Fruit fly (Drosophila melanogaster) whole organism, embryonic: ENCODE data around the gene CG8851.

Experiments used
- Atf-2 ChIP-seq: fragments of 200-800 bp; sonication (Bioruptor generic); optimal IDR thresholded peaks from 2 replicates; lab custom pipeline; 2016; ENCODE audit warnings: missing biosample characterization, missing genetic modification characterization
- Atf3 ChIP-seq: fragments of 200-800 bp; sonication (Bioruptor generic); optimal IDR thresholded peaks from 3 replicates; lab custom pipeline; 2016; ENCODE audit warnings: missing biosample characterization, missing genetic modification characterization
- C15 ChIP-seq: fragments of 200-800 bp; sonication (Bioruptor generic); IDR thresholded peaks from 3 replicates; pipeline ENCODE4 v1.3.6; 2022; ENCODE audit warnings: missing biosample characterization, missing genetic modification characterization
- CG10959 ChIP-seq: fragments of 200-800 bp; sonication (Bioruptor generic); IDR thresholded peaks from 2 replicates; pipeline ENCODE4 v1.3.6; 2022; ENCODE audit warnings: missing biosample characterization, missing genetic modification characterization
- CG12299 ChIP-seq: fragments of 200-800 bp; sonication (Bioruptor generic); optimal IDR thresholded peaks from 2 replicates; lab custom pipeline; 2018; ENCODE audit warnings: missing biosample characterization, mild to moderate bottlenecking, missing genetic modification characterization
- CG1233 ChIP-seq: fragments of 200-800 bp; sonication (Bioruptor generic); optimal IDR thresholded peaks from 4 replicates; lab custom pipeline; 2018; ENCODE audit warnings: missing biosample characterization, mild to moderate bottlenecking, missing genetic modification characterization
- CG12942 ChIP-seq: fragments of 200-800 bp; sonication (Bioruptor generic); optimal IDR thresholded peaks from 3 replicates; lab custom pipeline; 2016; ENCODE audit warnings: missing biosample characterization, missing genetic modification characterization
- CG16815 ChIP-seq: fragments of 200-800 bp; sonication (Bioruptor generic); optimal IDR thresholded peaks from 3 replicates; lab custom pipeline; 2017; ENCODE audit warnings: missing biosample characterization, mild to moderate bottlenecking, missing genetic modification characterization
- CG17802 ChIP-seq: fragments of 200-800 bp; sonication (Bioruptor generic); optimal IDR thresholded peaks from 2 replicates; lab custom pipeline; 2018; ENCODE audit warnings: missing biosample characterization, mild to moderate bottlenecking, missing genetic modification characterization, moderate library complexity
- CG17912 ChIP-seq: fragments of 200-800 bp; sonication (Bioruptor generic); optimal IDR thresholded peaks from 2 replicates; lab custom pipeline; 2018; ENCODE audit warnings: missing biosample characterization, mild to moderate bottlenecking, missing genetic modification characterization
- CG18011 ChIP-seq: fragments of 200-800 bp; sonication (Bioruptor generic); optimal IDR thresholded peaks from 2 replicates; lab custom pipeline; 2017; ENCODE audit warnings: missing biosample characterization, missing genetic modification characterization, mild to moderate bottlenecking, moderate library complexity, missing genotype
- CG2678 ChIP-seq: fragments of 200-800 bp; sonication (Bioruptor generic); optimal IDR thresholded peaks from 3 replicates; lab custom pipeline; 2019; ENCODE audit warnings: missing biosample characterization, mild to moderate bottlenecking, missing genetic modification characterization, moderate library complexity
- CG2712 ChIP-seq: fragments of 200-800 bp; optimal IDR thresholded peaks from 3 replicates; lab custom pipeline; 2019; ENCODE audit warnings: missing biosample characterization, mild to moderate bottlenecking, missing genetic modification characterization, moderate library complexity
- CG30020 ChIP-seq: fragments of 200-800 bp; optimal IDR thresholded peaks from 2 replicates; lab custom pipeline; 2019; ENCODE audit warnings: missing biosample characterization, mild to moderate bottlenecking, missing genetic modification characterization, moderate library complexity
- CG4282 ChIP-seq: fragments of 200-800 bp; sonication (Bioruptor generic); optimal IDR thresholded peaks from 2 replicates; lab custom pipeline; 2016; ENCODE audit warnings: missing biosample characterization, missing genetic modification characterization
- CG4707 ChIP-seq: fragments of 200-800 bp; sonication (Bioruptor generic); optimal IDR thresholded peaks from 2 replicates; lab custom pipeline; 2018; ENCODE audit warnings: missing biosample characterization, mild to moderate bottlenecking, missing genetic modification characterization, moderate library complexity
- CG6791 ChIP-seq: fragments of 200-800 bp; sonication (Bioruptor generic); IDR thresholded peaks from 3 replicates; pipeline ENCODE4 v1.3.6; 2022; ENCODE audit warnings: missing biosample characterization, missing genetic modification characterization; ENCODE audit not compliant: partially characterized antibody
- CG7839 ChIP-seq: fragments of 200-800 bp; sonication (Bioruptor generic); optimal IDR thresholded peaks from 3 replicates; lab custom pipeline; 2018; ENCODE audit warnings: missing biosample characterization, mild to moderate bottlenecking, missing genetic modification characterization, moderate library complexity
- Dll ChIP-seq: fragments of 200-800 bp; sonication (Bioruptor generic); IDR thresholded peaks from 4 replicates; pipeline ENCODE4 v1.3.6; 2022; ENCODE audit warnings: missing biosample characterization, missing genetic modification characterization; ENCODE audit not compliant: partially characterized antibody
- Doc2 ChIP-seq: fragments of 200-800 bp; sonication (Bioruptor generic); IDR thresholded peaks from 2 replicates; pipeline ENCODE4 v1.3.6; 2022; ENCODE audit warnings: missing biosample characterization, missing genetic modification characterization
- Hr78 ChIP-seq, 2 experiments: fragments of 200-800 bp in 1 of 2; fragments of >200 bp in 1 of 2; sonication (Bioruptor generic) in 1 of 2; optimal IDR thresholded peaks; 2 replicates each; lab custom pipeline; 2017 to 2019; ENCODE audit warnings: missing biosample characterization in 2 of 2, missing genetic modification characterization in 2 of 2, mild to moderate bottlenecking in 1 of 2, moderate library complexity in 1 of 2
- Kr ChIP-seq: fragments of 200-800 bp; sonication (Bioruptor generic); optimal IDR thresholded peaks from 2 replicates; lab custom pipeline; 2017; ENCODE audit warnings: missing biosample characterization, mild to moderate bottlenecking, missing genetic modification characterization
- Lhr ChIP-seq: fragments of 200-800 bp; sonication (Bioruptor generic); optimal IDR thresholded peaks from 3 replicates; lab custom pipeline; 2017; ENCODE audit warnings: mild to moderate bottlenecking, missing biosample characterization, missing genetic modification reagents, missing genetic modification characterization
- NC2α ChIP-seq: fragments of 200-800 bp; sonication (Bioruptor generic); optimal IDR thresholded peaks from 2 replicates; lab custom pipeline; 2016; ENCODE audit warnings: missing biosample characterization, missing genetic modification characterization
- Neu2 ChIP-seq: fragments of 200-800 bp; sonication (Bioruptor generic); optimal IDR thresholded peaks from 3 replicates; lab custom pipeline; 2016; ENCODE audit warnings: missing biosample characterization, missing genetic modification characterization, borderline replicate concordance
- NfI ChIP-seq: fragments of 200-800 bp; sonication (Bioruptor generic); optimal IDR thresholded peaks from 3 replicates; lab custom pipeline; 2018; ENCODE audit warnings: missing biosample characterization, mild to moderate bottlenecking, missing genetic modification characterization, moderate library complexity
- Six4 ChIP-seq: fragments of 200-800 bp; sonication (Bioruptor generic); optimal IDR thresholded peaks from 2 replicates; lab custom pipeline; 2016; ENCODE audit warnings: missing biosample characterization, missing genetic modification characterization
- Ssrp ChIP-seq: fragments of 200-800 bp; sonication (Bioruptor generic); optimal IDR thresholded peaks from 2 replicates; lab custom pipeline; 2018; ENCODE audit warnings: missing biosample characterization, mild to moderate bottlenecking, missing genetic modification characterization, moderate library complexity
- Xbp1 ChIP-seq: fragments of 200-800 bp; sonication (Bioruptor generic); optimal IDR thresholded peaks from 3 replicates; lab custom pipeline; 2016; ENCODE audit warnings: missing biosample characterization, mild to moderate bottlenecking, missing genetic modification characterization
- Xrp1 ChIP-seq: fragments of 200-800 bp; sonication (Bioruptor generic); IDR thresholded peaks from 2 replicates; pipeline ENCODE4 v1.3.6; 2022; ENCODE audit warnings: missing biosample characterization, missing genetic modification characterization
- ap ChIP-seq: fragments of 200-800 bp; sonication (Bioruptor generic); IDR thresholded peaks from 2 replicates; pipeline ENCODE4 v1.3.6; 2022; ENCODE audit warnings: missing biosample characterization, missing genetic modification characterization
- ara ChIP-seq: fragments of 200-800 bp; sonication (Bioruptor generic); IDR thresholded peaks from 2 replicates; pipeline ENCODE4 v1.3.6; 2022; ENCODE audit warnings: missing biosample characterization, missing genetic modification characterization
- bcd ChIP-seq: fragments of 200-800 bp; sonication (Bioruptor generic); optimal IDR thresholded peaks from 2 replicates; lab custom pipeline; 2017; ENCODE audit warnings: missing biosample characterization, mild to moderate bottlenecking, missing genetic modification characterization
- disco-r ChIP-seq: fragments of 200-800 bp; sonication (Bioruptor generic); optimal IDR thresholded peaks from 2 replicates; lab custom pipeline; 2016; ENCODE audit warnings: missing biosample characterization, missing genetic modification characterization
- exex ChIP-seq: fragments of 200-800 bp; sonication (Bioruptor generic); optimal IDR thresholded peaks from 4 replicates; lab custom pipeline; 2018; ENCODE audit warnings: missing biosample characterization, mild to moderate bottlenecking, missing genetic modification characterization, moderate library complexity
- fd3F ChIP-seq: fragments of 200-800 bp; sonication (Bioruptor generic); optimal IDR thresholded peaks from 2 replicates; lab custom pipeline; 2018; ENCODE audit warnings: missing biosample characterization, mild to moderate bottlenecking, missing genetic modification characterization, moderate library complexity
- fu2 ChIP-seq: fragments of 200-800 bp; sonication (Bioruptor generic); optimal IDR thresholded peaks from 2 replicates; lab custom pipeline; 2016; ENCODE audit warnings: missing biosample characterization, missing genetic modification characterization
- gce ChIP-seq: fragments of 200-800 bp; sonication (Bioruptor generic); IDR thresholded peaks from 3 replicates; pipeline ENCODE4 v1.3.6; 2022; ENCODE audit warnings: missing biosample characterization, missing genetic modification characterization
- grau ChIP-seq: fragments of 200-800 bp; optimal IDR thresholded peaks from 3 replicates; lab custom pipeline; 2019; ENCODE audit warnings: missing biosample characterization, mild to moderate bottlenecking, missing genetic modification characterization, moderate library complexity
- her ChIP-seq: fragments of 200-800 bp; sonication (Bioruptor generic); optimal IDR thresholded peaks from 2 replicates; lab custom pipeline; 2016; ENCODE audit warnings: missing biosample characterization, missing genetic modification characterization
- inv ChIP-seq: fragments of 200-800 bp; sonication (Bioruptor generic); IDR thresholded peaks from 2 replicates; pipeline ENCODE4 v1.3.6; 2022; ENCODE audit warnings: missing biosample characterization, missing genetic modification characterization; ENCODE audit not compliant: partially characterized antibody
- lola ChIP-seq, 3 experiments: fragments of >200 bp in 2 of 3; fragments of 200-800 bp in 1 of 3; sonication (Bioruptor generic) in 1 of 3; optimal IDR thresholded peaks; 2 replicates each; lab custom pipeline; 2017 to 2019; ENCODE audit warnings: missing biosample characterization in 3 of 3, missing genetic modification characterization in 3 of 3, mild to moderate bottlenecking in 1 of 3, moderate library complexity in 1 of 3
- pros ChIP-seq: fragments of 200-800 bp; sonication (Bioruptor generic); optimal IDR thresholded peaks from 3 replicates; lab custom pipeline; 2019; ENCODE audit warnings: missing biosample characterization, mild to moderate bottlenecking, missing genetic modification characterization, moderate library complexity
- run ChIP-seq: fragments of 200-800 bp; sonication (Bioruptor generic); optimal IDR thresholded peaks from 3 replicates; lab custom pipeline; 2018; ENCODE audit warnings: missing biosample characterization, mild to moderate bottlenecking, missing genetic modification characterization
- sqz ChIP-seq: fragments of 200-800 bp; sonication (Bioruptor generic); optimal IDR thresholded peaks from 3 replicates; lab custom pipeline; 2018; ENCODE audit warnings: missing biosample characterization, mild to moderate bottlenecking, missing genetic modification characterization
- twi ChIP-seq: fragments of 200-800 bp; optimal IDR thresholded peaks from 2 replicates; lab custom pipeline; 2019; ENCODE audit warnings: missing biosample characterization, mild to moderate bottlenecking, missing genetic modification characterization, moderate library complexity
- yki ChIP-seq: fragments of >200 bp; optimal IDR thresholded peaks from 3 replicates; lab custom pipeline; 2018
- zf30C ChIP-seq: fragments of 200-800 bp; sonication (Bioruptor generic); optimal IDR thresholded peaks from 3 replicates; lab custom pipeline; 2018; ENCODE audit warnings: missing biosample characterization, mild to moderate bottlenecking, missing genetic modification characterization

CG8851 gene

DNA sequence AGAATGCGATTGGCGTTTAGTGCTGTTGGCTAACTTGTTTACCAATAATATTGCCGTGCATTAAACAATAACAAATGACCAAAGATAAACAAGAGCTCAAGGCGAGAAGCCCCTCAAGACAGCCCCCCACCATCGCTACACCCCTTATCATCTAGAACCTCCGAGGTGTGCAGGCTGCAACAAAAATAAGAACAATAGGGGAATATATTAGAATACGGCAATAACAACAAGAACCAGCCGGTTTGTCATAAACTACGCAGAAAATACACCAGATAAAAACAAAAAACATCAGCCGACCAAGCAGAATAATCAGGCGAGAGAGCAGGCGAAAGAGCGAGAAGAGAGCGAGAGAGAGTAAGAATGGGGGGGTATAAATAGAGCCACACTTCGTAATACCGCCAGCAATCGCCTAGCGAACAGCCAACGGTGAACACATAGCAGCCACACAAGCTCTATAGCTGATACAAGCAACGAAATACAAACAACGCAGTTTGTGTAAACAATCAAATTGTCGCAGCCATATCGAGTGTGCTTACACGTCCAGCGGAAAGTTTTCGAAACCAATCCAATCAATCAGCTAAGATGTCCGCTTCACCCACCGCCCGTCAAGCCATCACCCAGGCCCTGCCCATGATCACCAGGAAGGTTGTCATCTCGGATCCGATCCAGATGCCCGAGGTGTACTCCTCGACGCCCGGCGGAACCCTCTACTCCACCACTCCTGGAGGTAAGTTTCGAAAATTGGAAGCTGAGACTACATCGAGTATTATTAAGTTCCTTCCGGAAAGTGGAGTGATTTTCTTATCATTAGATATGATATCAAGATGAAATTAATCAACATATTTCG, 41.2 kb upstream of the CG8851 start, which contains the start of gene Thor (continued):
- TF ChIP-seq CG4282 (GFP tag; lab: Kevin White, UChicago) (peak; percentile 54), CG4707 (GFP tag; lab: Kevin White, UChicago) (peak; percentile 44), Xbp1 (peak; percentile 35), Xrp1 (GFP tag; lab: Robert Waterston, UW) (peak; percentile 57), pros (GFP tag; lab: Kevin White, UChicago) (peak; percentile 68), fu2 (GFP tag; lab: Kevin White, UChicago) (peak; percentile 29), gce (GFP tag; lab: Robert Waterston, UW) (peak; percentile 83), CG2712 (tag; lab: Kevin White, UChicago) (peak; percentile 56), fd3F (GFP tag; lab: Kevin White, UChicago) (no peak), sqz (GFP tag; lab: Kevin White, UChicago) (peak; percentile 83), Atf-2 (peak; percentile 50), Atf3 (GFP tag; lab: Kevin White, UChicago) (peak; percentile 50), CG7839 (tag; lab: Kevin White, UChicago) (peak; percentile 61), CG17912 (GFP tag; lab: Kevin White, UChicago) (no peak), CG12942 (no peak), inv (GFP tag; lab: Robert Waterston, UW) (no peak), CG2678 (peak; percentile 61), exex (tag; lab: Kevin White, UChicago) (peak; percentile 59), yki (lab: Kevin White, UChicago) (peak; percentile 89), CG30020 (tag; lab: Kevin White, UChicago) (no peak), CG12299 (peak; percentile 28), disco-r (peak; percentile 58), Hr78 (GFP tag; optimal IDR thresholded peaks at IDR 0.05; lab: Kevin White, UChicago) (peak in 1 of 2 experiments; percentile 6), lola (GFP tag; optimal IDR thresholded peaks at IDR 0.05; lab: Kevin White, UChicago) (no peak), Dll (no peak), Six4 (peak; percentile 3), Neu2 (GFP tag; lab: Kevin White, UChicago) (no peak), run (tag; lab: Kevin White, UChicago) (no peak), NC2α (GFP tag; lab: Kevin White, UChicago) (peak; percentile 91), grau (tag; lab: Kevin White, UChicago) (peak; percentile 52), CG1233 (GFP tag; lab: Kevin White, UChicago) (peak; percentile 70), Ssrp (tag; lab: Kevin White, UChicago) (no peak), CG6791 (GFP tag; lab: Robert Waterston, UW) (peak; percentile 70; the same call in 2 of the 3 replicates), bcd (GFP tag; lab: Kevin White, UChicago) (peak; percentile 77), zf30C (GFP tag; lab: Kevin White, UChicago) (peak; percentile 29), Doc2 (no peak), Lhr (GFP tag; lab: Kevin White, UChicago) (peak; percentile 12), CG10959 (peak; percentile 14; the same call in 1 of the 2 replicates), CG17802 (tag; lab: Kevin White, UChicago) (peak; percentile 33), her (GFP tag; lab: Kevin White, UChicago) (peak; percentile 87), ara (GFP tag; lab: Robert Waterston, UW) (peak; percentile 86), twi (tag; lab: Kevin White, UChicago) (peak; percentile 0), Kr (GFP tag; lab: Kevin White, UChicago) (peak; percentile 90), CG16815 (GFP tag; lab: Kevin White, UChicago) (no peak), C15 (GFP tag; lab: Robert Waterston, UW) (no peak), ap (GFP tag; lab: Robert Waterston, UW) (peak; percentile 55), CG18011 (GFP tag; lab: Kevin White, UChicago) (peak; percentile 24), NfI (GFP tag; lab: Kevin White, UChicago) (peak; percentile 60)
